Worm (Caenorhabditis elegans) whole organism, young adult: Measurements from ENCODE around the gene nlp-19.
A peak's percentile ranks its signal among the peaks of the same experiment; 100 is the strongest.

Experiments
- B0035.1 ChIP-seq: sonication (generic microtip); optimal IDR thresholded peaks from 2 replicates; lab custom pipeline; 2016; ENCODE audit warnings: missing genetic modification characterization, mild to moderate bottlenecking, missing compliant biosample characterization, missing genotype, missing genetic modification reagents
- C06A6.2 ChIP-seq: fragments of 200-800 bp; sonication (Bioruptor generic); conservative IDR thresholded peaks from 2 replicates; pipeline ENCODE4 v1.3.6; 2022; ENCODE audit warnings: missing genetic modification characterization, missing compliant biosample characterization
- F33H1.4 ChIP-seq: fragments of 200-800 bp; sonication (Bioruptor generic); IDR thresholded peaks from 2 replicates; pipeline ENCODE4 v1.3.6; 2022; ENCODE audit warnings: missing genetic modification reagents, missing genetic modification characterization, missing compliant biosample characterization
- F52B5.7 ChIP-seq: sonication (generic microtip); optimal IDR thresholded peaks from 2 replicates; lab custom pipeline; 2016; ENCODE audit warnings: mild to moderate bottlenecking, missing genetic modification characterization, missing compliant biosample characterization
- K12H6.12 ChIP-seq: fragments of 200-800 bp; sonication (Bioruptor generic); optimal IDR thresholded peaks from 2 replicates; lab custom pipeline; 2018; ENCODE audit warnings: mild to moderate bottlenecking, missing genetic modification characterization, missing compliant biosample characterization
- T26A5.8 ChIP-seq: sonication (generic microtip); optimal IDR thresholded peaks from 2 replicates; lab custom pipeline; 2016; ENCODE audit warnings: missing genetic modification characterization, missing compliant biosample characterization
- Y56A3A.18 ChIP-seq: fragments of 200-800 bp; sonication (Bioruptor generic); IDR thresholded peaks from 2 replicates; pipeline ENCODE4 v1.3.6; 2022; ENCODE audit warnings: missing genetic modification reagents, missing genetic modification characterization, missing compliant biosample characterization
- ama-1 ChIP-seq, 3 experiments: fragments of 150-350 bp in 1 of 3; sonication (generic microtip) in 2 of 3; optimal IDR thresholded peaks; 2 replicates each; lab custom pipeline; 2014 to 2018; ENCODE audit warnings: missing biosample characterization in 2 of 3, missing genetic modification characterization in 2 of 3, missing genetic modification reagents in 2 of 3
- aptf-3 ChIP-seq: fragments of 200-800 bp; sonication (Bioruptor generic); IDR thresholded peaks from 2 replicates; pipeline ENCODE4 v1.3.6; 2022; ENCODE audit warnings: missing genetic modification characterization, missing compliant biosample characterization
- athp-1 ChIP-seq: sonication (generic microtip); optimal IDR thresholded peaks from 2 replicates; lab custom pipeline; 2017; ENCODE audit warnings: mild to moderate bottlenecking, missing genetic modification characterization, missing compliant biosample characterization
- attf-5 ChIP-seq: fragments of 200-800 bp; sonication (Bioruptor generic); optimal IDR thresholded peaks from 2 replicates; lab custom pipeline; 2018; ENCODE audit warnings: mild to moderate bottlenecking, missing genetic modification characterization, missing compliant biosample characterization
- ccch-3 ChIP-seq: fragments of 200-800 bp; sonication (Bioruptor generic); optimal IDR thresholded peaks from 2 replicates; lab custom pipeline; 2018; ENCODE audit warnings: mild to moderate bottlenecking, missing genetic modification characterization, missing compliant biosample characterization
- cebp-1 ChIP-seq, 2 experiments: fragments of 200-800 bp in 1 of 2; sonication (Bioruptor generic) in 1 of 2; sonication (generic microtip) in 1 of 2; IDR thresholded peaks in 1 of 2; optimal IDR thresholded peaks in 1 of 2; 2 replicates each; pipeline versions ENCODE4 v1.3.6 to Lab custom; 2017 to 2022; ENCODE audit warnings: missing compliant biosample characterization in 2 of 2, missing genetic modification characterization in 2 of 2, mild to moderate bottlenecking in 1 of 2, missing genetic modification reagents in 1 of 2, moderate library complexity in 1 of 2
- cebp-2 ChIP-seq: fragments of 200-800 bp; sonication (Bioruptor generic); IDR thresholded peaks from 2 replicates; pipeline ENCODE4 v1.3.6; 2022; ENCODE audit warnings: missing genetic modification characterization, missing compliant biosample characterization
- ceh-27 ChIP-seq: fragments of 200-800 bp; sonication (Bioruptor generic); optimal IDR thresholded peaks from 2 replicates; lab custom pipeline; 2018; ENCODE audit warnings: mild to moderate bottlenecking, missing genetic modification characterization, moderate library complexity, missing compliant biosample characterization
- ceh-58 ChIP-seq: fragments of 200-800 bp; sonication (Bioruptor generic); IDR thresholded peaks from 2 replicates; pipeline ENCODE4 v1.3.6; 2022; ENCODE audit warnings: missing genetic modification characterization, missing compliant biosample characterization
- dox-1 ChIP-seq: fragments of 200-800 bp; sonication (Bioruptor generic); IDR thresholded peaks from 2 replicates; pipeline ENCODE4 v1.3.6; 2022; ENCODE audit warnings: missing genetic modification reagents, missing genetic modification characterization, missing compliant biosample characterization
- dpff-1 ChIP-seq: sonication (generic microtip); optimal IDR thresholded peaks from 2 replicates; lab custom pipeline; 2017; ENCODE audit warnings: mild to moderate bottlenecking, missing genetic modification characterization, missing compliant biosample characterization
- dpl-1 ChIP-seq: fragments of 150-350 bp; optimal IDR thresholded peaks from 2 replicates; lab custom pipeline; 2014; ENCODE audit warnings: missing biosample characterization, missing genetic modification reagents, missing genetic modification characterization
- egl-44 ChIP-seq: fragments of 200-800 bp; sonication (Bioruptor generic); IDR thresholded peaks from 2 replicates; pipeline ENCODE4 v1.3.6; 2022; ENCODE audit warnings: missing genetic modification reagents, missing genetic modification characterization, missing compliant biosample characterization
- fkh-3 ChIP-seq: sonication (generic microtip); optimal IDR thresholded peaks from 2 replicates; lab custom pipeline; 2016; ENCODE audit warnings: mild to moderate bottlenecking, missing genetic modification characterization, missing compliant biosample characterization
- him-1 ChIP-seq: sonication (generic microtip); optimal IDR thresholded peaks from 2 replicates; lab custom pipeline; 2016; ENCODE audit warnings: missing genotype, missing genetic modification reagents, missing genetic modification characterization, missing compliant biosample characterization
- hlh-12 ChIP-seq: sonication (generic microtip); optimal IDR thresholded peaks from 2 replicates; lab custom pipeline; 2016; ENCODE audit warnings: missing genetic modification characterization, missing compliant biosample characterization
- hmg-20 ChIP-seq: fragments of 200-800 bp; sonication (Bioruptor generic); IDR thresholded peaks from 2 replicates; pipeline ENCODE4 v1.3.6; 2022; ENCODE audit warnings: missing genetic modification reagents, missing genetic modification characterization, missing compliant biosample characterization
- lin-40 ChIP-seq: sonication (generic microtip); optimal IDR thresholded peaks from 2 replicates; lab custom pipeline; 2016; ENCODE audit warnings: missing genetic modification characterization, mild to moderate bottlenecking, missing compliant biosample characterization, missing genotype, missing genetic modification reagents
- lin-54 ChIP-seq: fragments of 200-800 bp; sonication (Bioruptor generic); optimal IDR thresholded peaks from 2 replicates; lab custom pipeline; 2018; ENCODE audit warnings: mild to moderate bottlenecking, missing genetic modification characterization, missing compliant biosample characterization
- lir-1 ChIP-seq: fragments of 200-800 bp; sonication (Bioruptor generic); conservative IDR thresholded peaks from 2 replicates; pipeline ENCODE4 v1.3.6; 2022; ENCODE audit warnings: missing genetic modification reagents, missing genetic modification characterization, missing compliant biosample characterization
- lsl-1 ChIP-seq: fragments of 200-800 bp; sonication (Bioruptor generic); optimal IDR thresholded peaks from 2 replicates; lab custom pipeline; 2018; ENCODE audit warnings: mild to moderate bottlenecking, missing genetic modification characterization, moderate library complexity, missing compliant biosample characterization
- madf-3 ChIP-seq: fragments of 200-800 bp; sonication (Bioruptor generic); IDR thresholded peaks from 2 replicates; pipeline ENCODE4 v1.3.6; 2022; ENCODE audit warnings: missing genetic modification reagents, missing genetic modification characterization, missing compliant biosample characterization
- madf-6 ChIP-seq: fragments of 200-800 bp; sonication (Bioruptor generic); IDR thresholded peaks from 2 replicates; pipeline ENCODE4 v1.3.6; 2022; ENCODE audit warnings: missing genetic modification reagents, missing genetic modification characterization, missing compliant biosample characterization
- madf-8 ChIP-seq: fragments of 200-800 bp; sonication (Bioruptor generic); conservative IDR thresholded peaks from 2 replicates; pipeline ENCODE4 v1.3.6; 2022; ENCODE audit warnings: missing genetic modification reagents, missing genetic modification characterization, missing compliant biosample characterization
- mxl-1 ChIP-seq: sonication (generic microtip); optimal IDR thresholded peaks from 2 replicates; lab custom pipeline; 2016; ENCODE audit warnings: missing genetic modification characterization, missing compliant biosample characterization
- nhr-179 ChIP-seq: sonication (generic microtip); optimal IDR thresholded peaks from 2 replicates; lab custom pipeline; 2016; ENCODE audit warnings: mild to moderate bottlenecking, missing genetic modification characterization, missing compliant biosample characterization
- pha-4 ChIP-seq: fragments of 150-350 bp; sonication (generic microtip); optimal IDR thresholded peaks from 2 replicates; lab custom pipeline; 2014; ENCODE audit warnings: missing biosample characterization, missing genetic modification reagents, missing genetic modification characterization
- rcor-1 ChIP-seq: fragments of 200-800 bp; sonication (Bioruptor generic); IDR thresholded peaks from 2 replicates; pipeline ENCODE4 v1.3.6; 2022; ENCODE audit warnings: missing genetic modification reagents, missing genetic modification characterization, missing compliant biosample characterization
- rpc-1 ChIP-seq, 2 experiments: fragments of 150-350 bp in 1 of 2; sonication (generic microtip) in 1 of 2; optimal IDR thresholded peaks; 2 replicates each; lab custom pipeline; 2014 to 2018; ENCODE audit warnings: missing biosample characterization in 1 of 2, missing genetic modification characterization in 1 of 2, missing genetic modification reagents in 1 of 2, missing genotype in 1 of 2
- snpc-1.3 ChIP-seq: sonication (generic microtip); optimal IDR thresholded peaks from 2 replicates; lab custom pipeline; 2017; ENCODE audit warnings: missing genetic modification characterization, mild to moderate bottlenecking, missing compliant biosample characterization, antibody characterized with exemption, moderate library complexity, missing genotype, missing genetic modification reagents; ENCODE audit not compliant: insufficient read depth
- snpc-4 ChIP-seq, 5 experiments: fragments of 150-350 bp in 1 of 5; sonication (generic microtip) in 4 of 5; optimal IDR thresholded peaks; 2 replicates each; lab custom pipeline; 2014 to 2018; ENCODE audit warnings: missing genetic modification characterization in 5 of 5, missing biosample characterization in 3 of 5, antibody characterized with exemption in 2 of 5, mild to moderate bottlenecking in 2 of 5, missing compliant biosample characterization in 2 of 5, missing genotype in 2 of 5, moderate library complexity in 2 of 5, missing genetic modification reagents in 1 of 5
- tlf-1 ChIP-seq: fragments of 200-800 bp; sonication (Bioruptor generic); optimal IDR thresholded peaks from 2 replicates; lab custom pipeline; 2018; ENCODE audit warnings: mild to moderate bottlenecking, missing genetic modification characterization, missing compliant biosample characterization
- unc-130 ChIP-seq: sonication (generic microtip); optimal IDR thresholded peaks from 2 replicates; lab custom pipeline; 2016; ENCODE audit warnings: missing genetic modification reagents, missing genetic modification characterization, missing compliant biosample characterization
- ztf-25 ChIP-seq: fragments of 200-800 bp; sonication (Bioruptor generic); IDR thresholded peaks from 2 replicates; pipeline ENCODE4 v1.3.6; 2022; ENCODE audit warnings: missing genetic modification reagents, missing genetic modification characterization, missing compliant biosample characterization
- ztf-3 ChIP-seq: fragments of 200-800 bp; sonication (Bioruptor generic); optimal IDR thresholded peaks from 2 replicates; lab custom pipeline; 2018; ENCODE audit warnings: mild to moderate bottlenecking, missing genetic modification characterization, missing compliant biosample characterization

nlp-19 gene

ce11 chrX:10959136-10959535, 609 bp downstream of the nlp-19 start, which contains the start of gene K09C8.2 (continued):
- TF ChIP-seq hlh-12 (tag; lab: Kevin White, UChicago) (no peak), tlf-1 (no peak), pha-4 (tag; lab: Kevin White, UChicago) (no peak), lin-54 (no peak)

- no peak for TF ChIP-seq snpc-1.3 (tag; lab: Kevin White, UChicago)
- no peak for TF ChIP-seq cebp-2 (GFP tag; lab: Robert Waterston, UW)
- TF ChIP-seq rcor-1 (GFP tag; lab: Robert Waterston, UW): no peak
- TF ChIP-seq Y56A3A.18: no peak
- TF ChIP-seq hmg-20 (GFP tag; lab: Robert Waterston, UW): no peak
- TF ChIP-seq K12H6.12 (tag; lab: Kevin White, UChicago): no peak
- TF ChIP-seq madf-6 (GFP tag; lab: Robert Waterston, UW): no peak
These were observed 3.2 kb downstream of the nlp-19 start for ce11 chrX:10961724-10962123.

ce11 chrX:10963453-10964046, 5.0 kb downstream of the nlp-19 start, which contains the start of gene nas-10:
Gene nas-10, minus strand, starts transcription at chrX:10963503.
- TF ChIP-seq attf-5 (GFP tag; lab: Kevin White, UChicago) (peak; percentile 69), madf-3 (GFP tag; lab: Robert Waterston, UW) (no peak), rpc-1 (optimal IDR thresholded peaks at IDR 0.05; lab: Kevin White, UChicago) (peak; percentile 91), rpc-1 (tag; optimal IDR thresholded peaks at IDR 0.05; lab: Kevin White, UChicago) (peak; percentile 96), lir-1 (GFP tag; lab: Robert Waterston, UW) (0 out of 2 replicates have a peak, but pooled peaks have one; percentile 10), F33H1.4 (no peak), F52B5.7 (tag; lab: Kevin White, UChicago) (peak; percentile 65), dpl-1 (no peak), ccch-3 (GFP tag; lab: Kevin White, UChicago) (peak; percentile 35), fkh-3 (tag; lab: Kevin White, UChicago) (no peak), ama-1 (optimal IDR thresholded peaks at IDR 0.05; lab: Kevin White, UChicago) (no peak), ama-1 (GFP tag; optimal IDR thresholded peaks at IDR 0.05; lab: Kevin White, UChicago) (no peak), lsl-1 (GFP tag; lab: Kevin White, UChicago) (no peak), unc-130 (no peak), him-1 (tag; lab: Kevin White, UChicago) (peak; percentile 90), C06A6.2 (no peak), B0035.1 (tag; lab: Kevin White, UChicago) (peak; percentile 64), T26A5.8 (tag; lab: Kevin White, UChicago) (peak; percentile 27), dpff-1 (tag; lab: Kevin White, UChicago) (no peak), ztf-25 (peak; percentile 78; the same call in 1 of the 2 replicates), dox-1 (GFP tag; lab: Robert Waterston, UW) (no peak; the same call in 1 of the 2 replicates), ceh-58 (0 out of 2 replicates have a peak, but pooled peaks have one; percentile 47), athp-1 (peak; percentile 41), aptf-3 (GFP tag; lab: Robert Waterston, UW) (0 out of 2 replicates have a peak, but pooled peaks have one; percentile 11), nhr-179 (tag; lab: Kevin White, UChicago) (peak; percentile 64), egl-44 (GFP tag; lab: Robert Waterston, UW) (peak; percentile 88), cebp-1 (GFP tag; IDR thresholded peaks at IDR 0.05; lab: Robert Waterston, UW) (no peak; the same call in 1 of the 2 replicates), cebp-1 (tag; optimal IDR thresholded peaks at IDR 0.05; lab: Kevin White, UChicago) (no peak), snpc-4 (GFP tag; optimal IDR thresholded peaks at IDR 0.05; lab: Kevin White, UChicago) (peak; percentile 83), snpc-4 (tag; optimal IDR thresholded peaks at IDR 0.05; lab: Kevin White, UChicago) (peak in 1 of 4 experiments; percentile 78), cebp-2 (GFP tag; lab: Robert Waterston, UW) (0 out of 2 replicates have a peak, but pooled peaks have one; percentile 38), ceh-27 (GFP tag; lab: Kevin White, UChicago) (peak; percentile 40), rcor-1 (GFP tag; lab: Robert Waterston, UW) (peak; percentile 73), mxl-1 (tag; lab: Kevin White, UChicago) (peak; percentile 68), ztf-3 (GFP tag; lab: Kevin White, UChicago) (no peak), tlf-1 (no peak), pha-4 (tag; lab: Kevin White, UChicago) (no peak), madf-8 (GFP tag; lab: Robert Waterston, UW) (no peak), Y56A3A.18 (peak; percentile 93), lin-40 (tag; lab: Kevin White, UChicago) (no peak)
